Worm (Caenorhabditis elegans): ENCODE results near the gene C35A5.11.

C35A5.11 gene

ce11 chrV:10453466-10453865 is 49.4 kb downstream of the C35A5.11 start, which contains the start of gene Y32F6A.5:
Gene Y32F6A.5 (minus strand): TSS chrV:10453605.
- TF ChIP-seq ztf-11 (tag; optimal IDR thresholded peaks at IDR 0.05) (no peak), lsy-2 (tag; optimal IDR thresholded peaks at IDR 0.05) (no peak), nhr-2 (tag; optimal IDR thresholded peaks at IDR 0.05) (no peak)

All from whole organism, mixed stage, embryonic.